Fruit fly (Drosophila melanogaster) whole organism, embryonic: ENCODE data around the gene CG42693.
A peak's percentile ranks its signal among the peaks of the same experiment; 100 is the strongest.

Source experiments
- C15 ChIP-seq: fragments of 200-800 bp; sonication (Bioruptor generic); IDR thresholded peaks from 3 replicates; pipeline ENCODE4 v1.3.6; 2022; ENCODE audit warnings: missing biosample characterization, missing genetic modification characterization
- CG10431 ChIP-seq: fragments of 200-800 bp; sonication (Bioruptor generic); optimal IDR thresholded peaks from 3 replicates; lab custom pipeline; 2018; ENCODE audit warnings: missing biosample characterization, mild to moderate bottlenecking, missing genetic modification characterization
- CG12659 ChIP-seq: fragments of 200-800 bp; sonication (Bioruptor generic); optimal IDR thresholded peaks from 3 replicates; lab custom pipeline; 2017; ENCODE audit warnings: mild to moderate bottlenecking, missing biosample characterization, missing genetic modification reagents, missing genetic modification characterization
- CG12769 ChIP-seq: fragments of 200-800 bp; sonication (Bioruptor generic); optimal IDR thresholded peaks from 2 replicates; lab custom pipeline; 2019; ENCODE audit warnings: missing biosample characterization, mild to moderate bottlenecking, missing genetic modification characterization, moderate library complexity
- CG13775 ChIP-seq: fragments of 200-800 bp; sonication (Bioruptor generic); optimal IDR thresholded peaks from 3 replicates; lab custom pipeline; 2017; ENCODE audit warnings: missing biosample characterization, mild to moderate bottlenecking, missing genetic modification characterization
- CG14710 ChIP-seq: fragments of 200-800 bp; sonication (Bioruptor generic); optimal IDR thresholded peaks from 3 replicates; lab custom pipeline; 2019; ENCODE audit warnings: missing biosample characterization, mild to moderate bottlenecking, missing genetic modification characterization, moderate library complexity
- CG16863 ChIP-seq: fragments of 200-800 bp; sonication (Bioruptor generic); optimal IDR thresholded peaks from 3 replicates; lab custom pipeline; 2016; ENCODE audit warnings: missing biosample characterization, missing genetic modification characterization
- CG17359 ChIP-seq: fragments of 200-800 bp; sonication (Bioruptor generic); optimal IDR thresholded peaks from 3 replicates; lab custom pipeline; 2018; ENCODE audit warnings: missing biosample characterization, mild to moderate bottlenecking, missing genetic modification characterization, moderate library complexity
- CG17361 ChIP-seq: fragments of 200-800 bp; sonication (Bioruptor generic); IDR thresholded peaks from 3 replicates; pipeline ENCODE4 v1.3.6; 2022; ENCODE audit warnings: missing biosample characterization, missing genetic modification characterization
- CG31388 ChIP-seq: fragments of 200-800 bp; sonication (Bioruptor generic); optimal IDR thresholded peaks from 2 replicates; lab custom pipeline; 2016; ENCODE audit warnings: missing biosample characterization, missing genetic modification characterization
- CG31441 ChIP-seq: fragments of 200-800 bp; sonication (Bioruptor generic); IDR thresholded peaks from 2 replicates; pipeline ENCODE4 v1.3.6; 2022; ENCODE audit warnings: missing biosample characterization, missing genetic modification characterization
- CG3281 ChIP-seq: fragments of 200-800 bp; sonication (Bioruptor generic); optimal IDR thresholded peaks from 3 replicates; lab custom pipeline; 2017; ENCODE audit warnings: missing biosample characterization, mild to moderate bottlenecking, missing genetic modification characterization
- CG4282 ChIP-seq: fragments of 200-800 bp; sonication (Bioruptor generic); optimal IDR thresholded peaks from 2 replicates; lab custom pipeline; 2016; ENCODE audit warnings: missing biosample characterization, missing genetic modification characterization
- CG6791 ChIP-seq: fragments of 200-800 bp; sonication (Bioruptor generic); IDR thresholded peaks from 3 replicates; pipeline ENCODE4 v1.3.6; 2022; ENCODE audit warnings: missing biosample characterization, missing genetic modification characterization; ENCODE audit not compliant: partially characterized antibody
- CG7357 ChIP-seq: fragments of 200-800 bp; sonication (Bioruptor generic); IDR thresholded peaks from 3 replicates; pipeline ENCODE4 v1.3.6; 2022; ENCODE audit warnings: missing biosample characterization, missing genetic modification characterization
- CG7745 ChIP-seq: fragments of 200-800 bp; sonication (Bioruptor generic); optimal IDR thresholded peaks from 2 replicates; lab custom pipeline; 2018; ENCODE audit warnings: missing biosample characterization, mild to moderate bottlenecking, missing genetic modification characterization, moderate library complexity
- CG8089 ChIP-seq: fragments of 200-800 bp; sonication (Bioruptor generic); optimal IDR thresholded peaks from 3 replicates; lab custom pipeline; 2016; ENCODE audit warnings: missing biosample characterization, missing genetic modification characterization
- CG9215 ChIP-seq: fragments of 200-800 bp; sonication (Bioruptor generic); IDR thresholded peaks from 2 replicates; pipeline ENCODE4 v1.3.6; 2022; ENCODE audit warnings: missing biosample characterization, missing genetic modification characterization
- CoRest ChIP-seq: fragments of 200-800 bp; sonication (Bioruptor generic); optimal IDR thresholded peaks from 3 replicates; lab custom pipeline; 2018; ENCODE audit warnings: missing biosample characterization, mild to moderate bottlenecking, missing genetic modification characterization, moderate library complexity
- D ChIP-seq, 2 experiments: fragments of 200-800 bp in 1 of 2; fragments of >200 bp in 1 of 2; sonication (Bioruptor generic) in 1 of 2; optimal IDR thresholded peaks; 2 replicates in 1 of 2; 3 replicates in 1 of 2; lab custom pipeline; 2017; ENCODE audit warnings: mild to moderate bottlenecking in 1 of 2, missing biosample characterization in 1 of 2, missing genetic modification characterization in 1 of 2, missing genetic modification reagents in 1 of 2
- Deaf1 ChIP-seq: fragments of 200-800 bp; optimal IDR thresholded peaks from 3 replicates; lab custom pipeline; 2019; ENCODE audit warnings: missing biosample characterization, mild to moderate bottlenecking, missing genetic modification characterization, moderate library complexity
- Drgx ChIP-seq: fragments of 200-800 bp; sonication (Bioruptor generic); IDR thresholded peaks from 2 replicates; pipeline ENCODE4 v1.3.6; 2022; ENCODE audit warnings: missing biosample characterization, missing genetic modification characterization
- Fer3 ChIP-seq: fragments of 200-800 bp; sonication (Bioruptor generic); optimal IDR thresholded peaks from 2 replicates; lab custom pipeline; 2018; ENCODE audit warnings: missing biosample characterization, mild to moderate bottlenecking, missing genetic modification characterization, moderate library complexity
- HmgD ChIP-seq: fragments of 200-800 bp; sonication (Bioruptor generic); optimal IDR thresholded peaks from 3 replicates; lab custom pipeline; 2016; ENCODE audit warnings: missing biosample characterization, missing genetic modification characterization
- Kr ChIP-seq: fragments of 200-800 bp; sonication (Bioruptor generic); optimal IDR thresholded peaks from 2 replicates; lab custom pipeline; 2017; ENCODE audit warnings: missing biosample characterization, mild to moderate bottlenecking, missing genetic modification characterization
- Lhr ChIP-seq: fragments of 200-800 bp; sonication (Bioruptor generic); optimal IDR thresholded peaks from 3 replicates; lab custom pipeline; 2017; ENCODE audit warnings: mild to moderate bottlenecking, missing biosample characterization, missing genetic modification reagents, missing genetic modification characterization
- NFAT ChIP-seq: fragments of 200-800 bp; sonication (Bioruptor generic); IDR thresholded peaks from 2 replicates; pipeline ENCODE4 v1.3.6; 2022; ENCODE audit warnings: missing biosample characterization, missing genetic modification characterization
- Pdp1 ChIP-seq, 2 experiments: fragments of 200-800 bp; sonication (Bioruptor generic); optimal IDR thresholded peaks; 3 replicates each; lab custom pipeline; 2016; ENCODE audit warnings: missing biosample characterization in 2 of 2, missing genetic modification characterization in 2 of 2, mild to moderate bottlenecking in 1 of 2, moderate library complexity in 1 of 2
- Sox100B ChIP-seq: fragments of 200-800 bp; sonication (Bioruptor generic); optimal IDR thresholded peaks from 3 replicates; lab custom pipeline; 2018; ENCODE audit warnings: missing biosample characterization, mild to moderate bottlenecking, missing genetic modification characterization
- Sox102F ChIP-seq: fragments of 200-800 bp; sonication (Bioruptor generic); optimal IDR thresholded peaks from 2 replicates; lab custom pipeline; 2018; ENCODE audit warnings: missing biosample characterization, mild to moderate bottlenecking, missing genetic modification characterization, moderate library complexity
- Ssrp ChIP-seq: fragments of 200-800 bp; sonication (Bioruptor generic); optimal IDR thresholded peaks from 2 replicates; lab custom pipeline; 2018; ENCODE audit warnings: missing biosample characterization, mild to moderate bottlenecking, missing genetic modification characterization, moderate library complexity
- al ChIP-seq: fragments of 200-800 bp; sonication (Bioruptor generic); IDR thresholded peaks from 2 replicates; pipeline ENCODE4 v1.3.6; 2022; ENCODE audit warnings: missing biosample characterization, missing genetic modification characterization
- ash1 ChIP-seq: fragments of 200-800 bp; sonication (Bioruptor generic); optimal IDR thresholded peaks from 2 replicates; lab custom pipeline; 2018; ENCODE audit warnings: missing biosample characterization, mild to moderate bottlenecking, missing genetic modification characterization
- bsh ChIP-seq, 2 experiments: fragments of 200-800 bp; sonication (Bioruptor generic); optimal IDR thresholded peaks; 2 replicates each; lab custom pipeline; 2017 to 2018; ENCODE audit warnings: mild to moderate bottlenecking in 2 of 2, missing biosample characterization in 2 of 2, missing genetic modification characterization in 2 of 2, moderate library complexity in 1 of 2
- disco-r ChIP-seq: fragments of 200-800 bp; sonication (Bioruptor generic); optimal IDR thresholded peaks from 2 replicates; lab custom pipeline; 2016; ENCODE audit warnings: missing biosample characterization, missing genetic modification characterization
- fd102C ChIP-seq: fragments of 200-800 bp; sonication (Bioruptor generic); optimal IDR thresholded peaks from 2 replicates; lab custom pipeline; 2018; ENCODE audit warnings: missing biosample characterization, mild to moderate bottlenecking, missing genetic modification characterization, moderate library complexity
- ftz-f1 ChIP-seq: fragments of 200-800 bp; sonication (Bioruptor generic); optimal IDR thresholded peaks from 2 replicates; lab custom pipeline; 2016; ENCODE audit warnings: missing biosample characterization, missing genetic modification characterization
- gem ChIP-seq: fragments of 200-800 bp; sonication (Bioruptor generic); optimal IDR thresholded peaks from 2 replicates; lab custom pipeline; 2019; ENCODE audit warnings: missing biosample characterization, mild to moderate bottlenecking, missing genetic modification characterization, moderate library complexity
- grau ChIP-seq: fragments of 200-800 bp; optimal IDR thresholded peaks from 3 replicates; lab custom pipeline; 2019; ENCODE audit warnings: missing biosample characterization, mild to moderate bottlenecking, missing genetic modification characterization, moderate library complexity
- oc ChIP-seq: fragments of 200-800 bp; sonication (Bioruptor generic); optimal IDR thresholded peaks from 2 replicates; lab custom pipeline; 2018; ENCODE audit warnings: missing biosample characterization, mild to moderate bottlenecking, missing genetic modification characterization, moderate library complexity
- phol ChIP-seq: fragments of 200-800 bp; sonication (Bioruptor generic); optimal IDR thresholded peaks from 3 replicates; lab custom pipeline; 2018; ENCODE audit warnings: missing biosample characterization, mild to moderate bottlenecking, missing genetic modification characterization, moderate library complexity
- ro ChIP-seq: fragments of 200-800 bp; sonication (Bioruptor generic); IDR thresholded peaks from 2 replicates; pipeline ENCODE4 v1.3.6; 2022; ENCODE audit warnings: missing biosample characterization, missing genetic modification characterization
- row ChIP-seq: fragments of 200-800 bp; sonication (Bioruptor generic); IDR thresholded peaks from 3 replicates; pipeline ENCODE4 v1.3.6; 2022; ENCODE audit warnings: missing biosample characterization, missing genetic modification characterization
- unc-4 ChIP-seq: fragments of 200-800 bp; sonication (Bioruptor generic); IDR thresholded peaks from 2 replicates; pipeline ENCODE4 v1.3.6; 2022; ENCODE audit warnings: missing biosample characterization, missing genetic modification characterization; ENCODE audit not compliant: partially characterized antibody
- unpg ChIP-seq: fragments of 200-800 bp; sonication (Bioruptor generic); optimal IDR thresholded peaks from 3 replicates; lab custom pipeline; 2018; ENCODE audit warnings: missing biosample characterization, mild to moderate bottlenecking, missing genetic modification characterization, moderate library complexity
- usp ChIP-seq: fragments of >200 bp; optimal IDR thresholded peaks from 2 replicates; lab custom pipeline; 2017; ENCODE audit warnings: missing biosample characterization, missing genetic modification characterization
- wdn ChIP-seq: fragments of 200-800 bp; sonication (Bioruptor generic); IDR thresholded peaks from 2 replicates; pipeline ENCODE4 v1.3.6; 2022; ENCODE audit warnings: missing biosample characterization, missing genetic modification characterization

Gene CG42693

DNA sequence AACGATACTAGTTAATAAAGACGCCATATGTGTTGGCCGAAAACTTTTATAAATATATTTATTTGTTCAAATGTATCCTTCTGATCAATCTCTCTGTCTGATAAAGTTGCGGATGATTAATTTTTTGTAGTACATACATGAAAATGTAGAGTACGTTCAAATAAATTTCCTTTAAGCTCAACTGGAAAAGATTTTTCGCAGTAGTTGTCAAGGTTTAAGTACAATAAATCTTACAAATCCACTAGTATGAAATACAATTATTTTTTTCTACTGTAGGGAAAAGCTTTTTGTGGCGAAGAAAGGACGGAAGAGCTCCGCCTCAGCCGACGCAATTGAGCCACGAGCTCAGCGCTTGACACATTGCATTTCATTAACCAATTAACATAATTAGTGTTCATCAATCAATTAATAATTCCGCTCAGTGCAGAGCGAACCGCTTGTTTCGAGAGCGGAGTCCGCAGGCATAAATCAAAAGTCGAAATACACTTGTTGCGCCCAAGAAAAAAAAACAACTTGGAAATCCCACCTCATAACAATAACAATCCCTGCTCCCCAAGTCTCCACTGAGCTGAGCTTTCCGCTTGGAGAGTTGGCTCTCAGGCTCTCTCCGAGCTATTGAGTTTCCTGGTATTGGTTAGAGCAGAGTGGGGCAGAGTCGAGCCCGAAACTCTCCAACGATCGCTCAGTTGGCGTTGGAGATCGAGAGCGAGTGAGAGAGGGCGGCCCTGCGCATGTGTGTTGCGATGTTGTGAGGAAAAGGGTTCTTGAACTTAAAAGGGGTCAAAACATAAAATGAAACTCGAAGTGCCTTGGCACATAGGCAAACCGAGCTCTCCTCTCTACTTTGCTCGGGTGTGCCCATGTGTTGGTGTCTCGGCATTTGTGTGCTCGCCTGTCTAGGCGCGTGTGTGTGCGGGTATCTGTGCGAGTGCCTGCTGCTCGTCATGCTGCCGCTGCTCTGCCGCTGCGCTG lies 19.2 kb downstream of the CG42693 start (continued):
- TF ChIP-seq HmgD, result no peak
- no peak for TF ChIP-seq CG7357 (GFP tag; lab: Robert Waterston, UW)
- TF ChIP-seq CoRest (tag; lab: Kevin White, UChicago), result peak; percentile 11
- TF ChIP-seq CG31388 (GFP tag; lab: Kevin White, UChicago), result no peak
- TF ChIP-seq bsh (GFP tag; optimal IDR thresholded peaks at IDR 0.05; lab: Kevin White, UChicago), result peak in 1 of 2 experiments; percentile 8
- peak; percentile 2 for TF ChIP-seq CG12769
- peak; percentile 45 for TF ChIP-seq phol (tag; lab: Kevin White, UChicago)
- peak; percentile 37 for TF ChIP-seq CG17359
- TF ChIP-seq gem (tag; lab: Kevin White, UChicago), result peak; percentile 51
- peak; percentile 14 for TF ChIP-seq unpg (GFP tag; lab: Kevin White, UChicago)
- TF ChIP-seq CG4282 (GFP tag; lab: Kevin White, UChicago), result no peak
- TF ChIP-seq ftz-f1 (GFP tag; lab: Kevin White, UChicago), result peak; percentile 57
- TF ChIP-seq CG12659 (GFP tag; lab: Kevin White, UChicago), result peak; percentile 9
- no peak for TF ChIP-seq al
- TF ChIP-seq Ssrp (tag; lab: Kevin White, UChicago), result peak; percentile 21
- peak; percentile 79 for TF ChIP-seq Deaf1 (tag; lab: Kevin White, UChicago)
- 0 out of 2 replicates have a peak, but pooled peaks have one; percentile 12 for TF ChIP-seq unc-4 (GFP tag; lab: Robert Waterston, UW)
- TF ChIP-seq Sox100B (GFP tag; lab: Kevin White, UChicago), result peak; percentile 48
- peak; percentile 64 for TF ChIP-seq grau (tag; lab: Kevin White, UChicago)
- no peak for TF ChIP-seq ro (GFP tag; lab: Robert Waterston, UW)
- peak; percentile 39; the same call in 1 of the 3 replicates for TF ChIP-seq CG6791 (GFP tag; lab: Robert Waterston, UW)
- TF ChIP-seq CG31441, result peak; percentile 31; the same call in 1 of the 2 replicates
- TF ChIP-seq CG7745 (tag; lab: Kevin White, UChicago), result peak; percentile 16
- no peak for TF ChIP-seq Lhr (GFP tag; lab: Kevin White, UChicago)
- TF ChIP-seq fd102C (GFP tag; lab: Kevin White, UChicago), result no peak
- TF ChIP-seq CG8089 (GFP tag; lab: Kevin White, UChicago), result peak; percentile 5
- peak; percentile 90 for TF ChIP-seq Kr (GFP tag; lab: Kevin White, UChicago)
- TF ChIP-seq D (optimal IDR thresholded peaks at IDR 0.05; lab: Kevin White, UChicago), result peak; percentile 2
- TF ChIP-seq D (GFP tag; optimal IDR thresholded peaks at IDR 0.05; lab: Kevin White, UChicago), result no peak
- no peak for TF ChIP-seq CG10431 (GFP tag; lab: Kevin White, UChicago)
- 0 out of 3 replicates have a peak, but pooled peaks have one; percentile 29 for TF ChIP-seq CG17361 (GFP tag; lab: Robert Waterston, UW)
- TF ChIP-seq CG3281 (GFP tag; lab: Kevin White, UChicago), result peak; percentile 0
- TF ChIP-seq Sox102F, result peak; percentile 37

DNA sequence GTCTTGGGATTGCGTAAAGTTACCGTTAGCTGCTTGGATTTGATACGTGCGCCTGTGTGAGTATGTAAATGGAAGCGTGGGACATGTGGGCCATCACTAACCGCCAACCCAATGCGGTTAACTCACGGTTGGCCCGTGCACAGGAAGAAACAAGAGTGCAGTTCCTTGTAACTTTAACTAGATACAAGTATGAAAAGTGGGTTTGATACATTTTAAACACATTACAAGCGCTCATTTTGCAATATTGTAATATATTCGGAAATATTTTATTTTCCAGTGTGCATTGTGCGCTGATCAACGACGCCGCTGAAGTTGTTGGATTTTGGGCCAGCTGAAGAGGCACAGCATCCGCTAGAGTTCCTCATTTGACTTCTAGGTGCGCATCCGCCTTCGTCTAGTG lies 20.4 kb downstream of the CG42693 start:
- TF ChIP-seq Fer3, result no peak
- TF ChIP-seq CG14710, result peak; percentile 7
- TF ChIP-seq NFAT, result no peak
- no peak for TF ChIP-seq usp (GFP tag; lab: Kevin White, UChicago)
- no peak for TF ChIP-seq CG9215 (GFP tag; lab: Robert Waterston, UW)
- peak; percentile 67 for TF ChIP-seq Drgx (GFP tag; lab: Robert Waterston, UW)
- peak; percentile 36; the same call in 2 of the 3 replicates for TF ChIP-seq row (GFP tag; lab: Robert Waterston, UW)
- TF ChIP-seq Pdp1 (GFP tag; optimal IDR thresholded peaks at IDR 0.05; lab: Kevin White, UChicago), result peak in 1 of 2 experiments; percentile 31
- peak; percentile 47 for TF ChIP-seq CG16863
- no peak for TF ChIP-seq C15 (GFP tag; lab: Robert Waterston, UW)
- peak; percentile 36 for TF ChIP-seq oc (tag; lab: Kevin White, UChicago)
- peak; percentile 36 for TF ChIP-seq CG13775
- peak; percentile 1 for TF ChIP-seq disco-r
- no peak for TF ChIP-seq ash1 (GFP tag; lab: Kevin White, UChicago)
- no peak for TF ChIP-seq wdn (GFP tag; lab: Robert Waterston, UW)
- TF ChIP-seq D (optimal IDR thresholded peaks at IDR 0.05; lab: Kevin White, UChicago), result no peak
- TF ChIP-seq D (GFP tag; optimal IDR thresholded peaks at IDR 0.05; lab: Kevin White, UChicago), result no peak
